Fruit fly (Drosophila melanogaster): ENCODE measurements around the gene CG13919.

dm6 chr3L:1670008-1670407 is 24.7 kb downstream of the CG13919 start, which contains the start of gene RabX5:
- TF ChIP-seq lola (GFP tag; optimal IDR thresholded peaks at IDR 0.05) (no peak), Jra (GFP tag; optimal IDR thresholded peaks at IDR 0.05) (no peak), psq (GFP tag; optimal IDR thresholded peaks at IDR 0.05) (no peak), OdsH (GFP tag; optimal IDR thresholded peaks at IDR 0.05) (no peak), sage (GFP tag; optimal IDR thresholded peaks at IDR 0.05) (no peak)
